Worm (Caenorhabditis elegans): Measurements from ENCODE around the gene ZC455.1.

DNA sequence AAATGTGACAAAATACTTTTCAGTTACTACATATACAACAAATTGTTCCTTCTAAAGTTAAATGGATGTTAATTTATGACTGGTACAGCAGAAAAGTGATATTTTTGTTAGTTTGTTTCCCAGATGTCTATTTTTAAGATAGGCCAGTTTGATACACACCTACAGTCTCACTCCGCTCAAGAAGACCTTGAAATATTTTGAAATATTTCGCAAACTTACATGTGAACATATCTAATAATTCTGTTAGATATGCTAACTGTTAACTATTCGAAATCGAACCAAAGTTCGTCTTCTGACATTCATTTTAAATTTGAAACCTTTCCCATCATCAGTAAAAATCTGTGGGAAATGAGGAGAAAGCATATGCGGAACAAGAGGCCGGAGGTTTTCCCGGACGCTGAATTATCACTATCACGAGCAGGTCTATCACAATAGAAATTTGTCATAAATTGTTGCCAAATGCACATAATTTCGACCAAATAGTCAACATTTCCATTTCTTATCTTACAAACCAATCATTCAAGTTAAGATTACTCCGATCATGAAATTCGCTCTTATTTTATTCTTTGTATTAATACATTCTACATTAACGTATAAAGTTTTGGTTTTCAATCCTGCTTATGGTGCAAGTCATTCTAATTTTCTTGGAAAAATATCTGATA is 46.6 kb downstream of the ZC455.1 start, which contains the start of the genes ZC443.4 and ugt-18:
- TF ChIP-seq ama-1 (optimal IDR thresholded peaks at IDR 0.05): no peak
- TF ChIP-seq unc-39 (tag; optimal IDR thresholded peaks at IDR 0.05): no peak
- TF ChIP-seq elt-3 (tag; optimal IDR thresholded peaks at IDR 0.05): no peak
- no peak for TF ChIP-seq R02D3.7 (tag; optimal IDR thresholded peaks at IDR 0.05)
- no peak for TF ChIP-seq elt-1 (tag; optimal IDR thresholded peaks at IDR 0.05)
- no peak for TF ChIP-seq snpc-4 (tag; optimal IDR thresholded peaks at IDR 0.05)
- no peak for TF ChIP-seq mml-1 (tag; optimal IDR thresholded peaks at IDR 0.05)
- TF ChIP-seq eor-1 (tag; optimal IDR thresholded peaks at IDR 0.05): no peak
